Worm (Caenorhabditis elegans) whole organism, young adult: ENCODE results near the gene hlh-10.

ENCODE experiments used
- ama-1 ChIP-seq, 3 experiments: fragments of 150-350 bp in 1 of 3; sonication (generic microtip) in 2 of 3; optimal IDR thresholded peaks; 2 replicates each; lab custom pipeline; 2014 to 2018; ENCODE audit warnings: missing biosample characterization in 2 of 3, missing genetic modification characterization in 2 of 3, missing genetic modification reagents in 2 of 3
- snpc-1.3 ChIP-seq: sonication (generic microtip); optimal IDR thresholded peaks from 2 replicates; lab custom pipeline; 2017; ENCODE audit warnings: missing genetic modification characterization, mild to moderate bottlenecking, missing compliant biosample characterization, antibody characterized with exemption, moderate library complexity, missing genotype, missing genetic modification reagents; ENCODE audit not compliant: insufficient read depth
- unc-130 ChIP-seq: sonication (generic microtip); optimal IDR thresholded peaks from 2 replicates; lab custom pipeline; 2016; ENCODE audit warnings: missing genetic modification reagents, missing genetic modification characterization, missing compliant biosample characterization
- unc-62 ChIP-seq: fragments of 150-350 bp; optimal IDR thresholded peaks from 2 replicates; lab custom pipeline; 2014; ENCODE audit warnings: missing biosample characterization, missing genetic modification reagents, missing genetic modification characterization

DNA sequence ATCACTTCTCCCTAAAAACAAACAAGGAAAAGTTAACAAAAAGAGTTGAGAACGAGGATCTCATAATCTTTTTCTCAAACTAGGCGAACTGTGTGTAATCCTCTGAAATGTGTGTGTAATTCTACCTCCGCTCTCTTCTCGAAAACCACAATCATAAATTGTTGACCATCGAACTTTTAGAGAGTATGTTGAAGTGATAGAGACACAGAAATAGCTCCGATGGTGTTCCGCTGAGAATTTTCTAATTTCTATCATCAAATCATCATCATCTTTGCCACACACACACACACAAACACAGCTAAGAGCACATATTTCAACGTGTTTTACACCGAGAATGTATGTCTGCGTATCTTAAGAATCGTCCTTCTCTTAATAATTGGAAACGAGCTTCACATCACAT lies 13.6 kb upstream of the hlh-10 start:
- TF ChIP-seq snpc-1.3 (tag; lab: Kevin White, UChicago) (no peak), ama-1 (optimal IDR thresholded peaks at IDR 0.05; lab: Kevin White, UChicago) (no peak), ama-1 (GFP tag; optimal IDR thresholded peaks at IDR 0.05; lab: Kevin White, UChicago) (no peak), unc-62 (GFP tag; lab: Kevin White, UChicago) (no peak), unc-130 (GFP tag; lab: Kevin White, UChicago) (no peak)
